Fruit fly (Drosophila melanogaster): ENCODE results near the gene CG11854.
A peak's percentile ranks its signal among the peaks of the same experiment; 100 is the strongest.

CG11854 gene

DNA sequence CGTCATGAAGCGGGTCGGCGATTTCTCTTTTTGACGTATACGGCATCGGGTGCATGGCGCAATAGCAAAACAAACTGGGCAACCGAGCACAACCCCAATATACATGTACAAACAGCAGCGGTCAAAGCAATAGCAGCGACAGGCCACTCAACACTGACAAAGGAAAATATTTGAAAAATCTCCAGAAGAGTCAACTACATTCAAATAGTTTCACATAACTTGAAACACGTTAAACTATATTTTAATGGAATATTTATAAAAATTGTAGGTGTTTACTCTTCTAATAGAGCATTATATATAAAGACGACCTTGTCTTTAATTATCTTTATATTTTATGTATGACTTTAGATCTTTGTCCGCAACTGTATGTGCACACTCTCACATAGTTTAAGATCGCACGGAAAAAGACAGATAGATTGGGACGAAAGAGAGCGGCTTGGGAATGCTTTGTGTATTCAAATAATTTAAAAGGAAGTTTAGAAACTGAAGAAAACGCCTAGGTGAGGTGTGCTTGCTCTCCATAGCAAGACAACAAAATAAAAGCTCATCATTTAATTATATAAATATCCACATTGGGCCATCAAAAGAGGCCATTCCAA is 34.3 kb upstream of the CG11854 start (continued):
- TF ChIP-seq ftz-f1 (GFP tag; optimal IDR thresholded peaks at IDR 0.05) (no peak), toy (GFP tag; IDR thresholded peaks at IDR 0.05) (no peak), Pdp1 (GFP tag; optimal IDR thresholded peaks at IDR 0.05) (peak; percentile 24 to 47), trem (tag; optimal IDR thresholded peaks at IDR 0.05) (peak; percentile 67), usp (GFP tag; optimal IDR thresholded peaks at IDR 0.05) (no peak), CG34224 (GFP tag; IDR thresholded peaks at IDR 0.05; ENCODE audit: partially characterized antibody) (no peak), CG32532 (GFP tag; IDR thresholded peaks at IDR 0.05) (peak; percentile 68), fd96Cb (tag; optimal IDR thresholded peaks at IDR 0.05) (peak; percentile 73), Lim3 (GFP tag; IDR thresholded peaks at IDR 0.05) (no peak), B-H1 (GFP tag; IDR thresholded peaks at IDR 0.05) (peak; percentile 56), CG6683 (GFP tag; optimal IDR thresholded peaks at IDR 0.05) (peak; percentile 21), slou (GFP tag; optimal IDR thresholded peaks at IDR 0.05) (no peak), tna (GFP tag; IDR thresholded peaks at IDR 0.05; ENCODE audit: partially characterized antibody) (no peak), C15 (GFP tag; IDR thresholded peaks at IDR 0.05) (no peak), sqz (GFP tag; optimal IDR thresholded peaks at IDR 0.05) (peak; percentile 7), CG8765 (GFP tag; IDR thresholded peaks at IDR 0.05) (no peak), salm (tag; optimal IDR thresholded peaks at IDR 0.05) (peak; percentile 68), pita (GFP tag; optimal IDR thresholded peaks at IDR 0.05) (no peak), Taf1 (GFP tag; IDR thresholded peaks at IDR 0.05) (0 out of 2 replicates have a peak, but pooled peaks have one; percentile 16), danr (GFP tag; IDR thresholded peaks at IDR 0.05) (peak; percentile 79), cato (GFP tag; optimal IDR thresholded peaks at IDR 0.05; ENCODE audit: borderline replicate concordance) (no peak), B-H2 (GFP tag; optimal IDR thresholded peaks at IDR 0.05) (no peak), Atf6 (GFP tag; IDR thresholded peaks at IDR 0.05) (peak; percentile 73), Dad (GFP tag; optimal IDR thresholded peaks at IDR 0.05) (no peak), Mes4 (GFP tag; optimal IDR thresholded peaks at IDR 0.05) (peak; percentile 36), TFAM (GFP tag; optimal IDR thresholded peaks at IDR 0.05) (no peak), bigmax (GFP tag; optimal IDR thresholded peaks at IDR 0.05) (no peak), E2f2 (GFP tag; IDR thresholded peaks at IDR 0.05) (peak; percentile 17; the same call in 1 of the 2 replicates), HLH54F (GFP tag; optimal IDR thresholded peaks at IDR 0.05) (peak; percentile 39), p53 (GFP tag; optimal IDR thresholded peaks at IDR 0.05) (no peak), CG1024 (GFP tag; IDR thresholded peaks at IDR 0.05) (peak; percentile 56; the same call in 1 of the 2 replicates), dimm (GFP tag; IDR thresholded peaks at IDR 0.05) (no peak), onecut (GFP tag; IDR thresholded peaks at IDR 0.05) (peak; percentile 68), CG12299 (tag; optimal IDR thresholded peaks at IDR 0.05) (peak; percentile 54), Fer3 (tag; optimal IDR thresholded peaks at IDR 0.05) (peak; percentile 72), CG6654 (GFP tag; optimal IDR thresholded peaks at IDR 0.05) (peak; percentile 49), CG33213 (GFP tag; optimal IDR thresholded peaks at IDR 0.05) (no peak), NfI (GFP tag; optimal IDR thresholded peaks at IDR 0.05) (peak; percentile 72), CG17912 (GFP tag; optimal IDR thresholded peaks at IDR 0.05) (no peak), CG17568 (GFP tag; optimal IDR thresholded peaks at IDR 0.05) (peak; percentile 50), al (GFP tag; IDR thresholded peaks at IDR 0.05) (peak; percentile 33; the same call in 1 of the 2 replicates), tup (GFP tag; optimal IDR thresholded peaks at IDR 0.05) (peak; percentile 0), CG11696 (GFP tag; IDR thresholded peaks at IDR 0.05) (peak; percentile 93), Blimp-1 (GFP tag; optimal IDR thresholded peaks at IDR 0.05) (peak; percentile 78), CG8924 (tag; optimal IDR thresholded peaks at IDR 0.05) (peak; percentile 81), ranshi (GFP tag; IDR thresholded peaks at IDR 0.05) (peak; percentile 76), ttk (GFP tag; IDR thresholded peaks at IDR 0.05) (peak; percentile 67), CG13624 (GFP tag; optimal IDR thresholded peaks at IDR 0.05) (no peak), CG2202 (tag; optimal IDR thresholded peaks at IDR 0.05) (peak; percentile 45), Asciz (GFP tag; optimal IDR thresholded peaks at IDR 0.05) (peak; percentile 72)
